Fruit fly (Drosophila melanogaster): Measurements from ENCODE around the gene CG46310.

DNA sequence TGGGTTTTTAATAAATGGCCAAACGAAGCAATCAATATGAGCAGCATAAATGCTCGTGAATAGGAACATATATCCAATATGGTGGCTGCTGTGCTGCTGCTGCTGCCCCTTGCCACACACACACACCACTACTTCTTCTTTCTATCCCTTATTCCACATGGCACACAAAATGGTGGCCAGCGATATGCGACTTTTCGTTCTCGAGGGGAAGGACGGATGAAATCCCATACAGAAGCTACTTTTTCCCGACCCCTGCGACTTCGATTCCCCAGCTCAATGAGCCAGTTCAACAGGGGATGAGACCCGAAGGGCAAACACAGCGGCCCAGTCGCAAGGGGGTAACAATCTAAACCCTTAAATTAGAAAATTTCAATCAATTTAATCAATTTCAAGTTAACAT lies 33.6 kb downstream of the CG46310 start:
- no peak for TF ChIP-seq CTCF (optimal IDR thresholded peaks at IDR 0.05)
- TF ChIP-seq CG8478 (optimal IDR thresholded peaks at IDR 0.05): no peak

Measured in S2 (cell line).